Worm (Caenorhabditis elegans): Measurements from ENCODE around the gene cyp-13A1.
"Not testable (repeated sequence)": the region's sequence is repeated elsewhere in the genome, so short reads cannot be mapped to it uniquely, and the experiment has no call there.

DNA sequence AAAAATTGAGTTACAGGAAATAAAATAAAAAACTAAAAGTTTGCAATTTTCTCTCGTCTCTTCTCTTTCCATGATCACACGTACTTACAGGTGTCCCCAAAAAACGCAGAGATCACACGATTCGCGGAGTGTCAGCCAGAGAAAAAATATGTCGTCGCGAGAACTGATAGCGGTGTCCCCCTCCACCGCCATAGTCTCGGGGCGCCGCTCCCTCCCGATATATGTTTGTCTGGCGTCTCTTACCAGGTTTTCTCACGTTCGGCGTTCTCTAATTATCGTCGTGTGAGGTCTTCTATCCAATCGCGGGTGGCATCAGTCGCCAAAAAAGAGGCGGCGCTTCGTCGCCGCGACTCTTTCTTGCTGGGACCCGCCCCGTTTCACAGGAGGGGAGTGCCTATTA is 50.0 kb downstream of the cyp-13A1 start, which contains the start of gene mab-3:
- TF ChIP-seq nhr-11 (tag; optimal IDR thresholded peaks at IDR 0.05); ceh-82 (tag; optimal IDR thresholded peaks at IDR 0.05); nhr-12 (tag; optimal IDR thresholded peaks at IDR 0.05); egl-27 (tag; optimal IDR thresholded peaks at IDR 0.05); daf-12 (tag; optimal IDR thresholded peaks at IDR 0.05); nhr-23 (tag; optimal IDR thresholded peaks at IDR 0.05); fkh-10 (GFP tag; optimal IDR thresholded peaks at IDR 0.05); lsy-12 (tag; optimal IDR thresholded peaks at IDR 0.05); nhr-67 (tag; optimal IDR thresholded peaks at IDR 0.05); lin-39 (tag; optimal IDR thresholded peaks at IDR 0.05); ceh-9 (tag; optimal IDR thresholded peaks at IDR 0.05); ama-1 (optimal IDR thresholded peaks at IDR 0.05): not testable (repeated sequence)

All from whole organism, L3 larva.